Worm (Caenorhabditis elegans): Measurements from ENCODE around the gene Y97E10AR.4.

The Y97E10AR.4 gene

DNA sequence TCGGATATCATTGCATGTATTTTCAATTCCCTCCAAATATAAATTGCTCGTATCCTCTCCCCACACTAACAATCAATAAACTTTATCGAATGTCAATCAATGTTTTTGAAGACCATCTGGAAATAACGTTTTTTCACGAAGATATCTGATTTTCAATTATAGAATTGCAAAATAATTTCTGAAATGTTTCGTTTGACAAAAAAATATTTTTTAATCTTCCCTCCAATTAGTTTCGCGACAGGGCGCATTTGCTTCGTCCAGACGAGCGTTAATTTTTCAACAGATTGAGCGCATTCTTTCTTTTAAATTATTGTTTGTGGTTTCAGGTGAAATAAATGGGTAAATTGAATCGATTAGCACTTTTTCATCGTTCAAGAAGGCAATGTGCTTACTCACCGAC is 21.1 kb upstream of the Y97E10AR.4 start, which contains the start of gene vars-1:
Gene vars-1 (plus strand): TSS at position 291 of the 400 bp plus-strand sequence.
- TF ChIP-seq bed-2 (GFP tag; IDR thresholded peaks at IDR 0.05) (no peak), ceh-27 (GFP tag; optimal IDR thresholded peaks at IDR 0.05) (no peak), xnd-1 (tag; optimal IDR thresholded peaks at IDR 0.05) (peak; percentile 46), ztf-25 (GFP tag; IDR thresholded peaks at IDR 0.05) (no peak), ztf-26 (tag; optimal IDR thresholded peaks at IDR 0.05) (no peak), let-526 (GFP tag; IDR thresholded peaks at IDR 0.05) (no peak), ceh-100 (GFP tag; IDR thresholded peaks at IDR 0.05) (no peak), somi-1 (GFP tag; optimal IDR thresholded peaks at IDR 0.05) (no peak), pbrm-1 (GFP tag; IDR thresholded peaks at IDR 0.05) (no peak), lin-54 (GFP tag; optimal IDR thresholded peaks at IDR 0.05) (peak; percentile 88), F57A8.1 (GFP tag; optimal IDR thresholded peaks at IDR 0.05) (no peak), fkh-3 (tag; optimal IDR thresholded peaks at IDR 0.05) (no peak), ama-1 (optimal IDR thresholded peaks at IDR 0.05) (no peak), ama-1 (GFP tag; optimal IDR thresholded peaks at IDR 0.05) (no peak), nhr-179 (tag; optimal IDR thresholded peaks at IDR 0.05) (no peak), Y79H2A.3 (GFP tag; conservative IDR thresholded peaks at IDR 0.05) (no peak), efl-1 (GFP tag; optimal IDR thresholded peaks at IDR 0.05) (peak; percentile 69), bed-1 (GFP tag; IDR thresholded peaks at IDR 0.05) (no peak), madf-3 (GFP tag; IDR thresholded peaks at IDR 0.05) (0 out of 2 replicates have a peak, but pooled peaks have one; percentile 3), C17E4.6 (GFP tag; IDR thresholded peaks at IDR 0.05) (no peak), D2030.7 (GFP tag; IDR thresholded peaks at IDR 0.05) (0 out of 2 replicates have a peak, but pooled peaks have one; percentile 28), cebp-1 (GFP tag; IDR thresholded peaks at IDR 0.05) (no peak), cebp-1 (tag; optimal IDR thresholded peaks at IDR 0.05) (peak; percentile 42), snpc-1.1 (tag; optimal IDR thresholded peaks at IDR 0.05; ENCODE audit: insufficient read depth) (peak; percentile 43), Y56A3A.18 (GFP tag; IDR thresholded peaks at IDR 0.05) (0 out of 2 replicates have a peak, but pooled peaks have one; percentile 26), madf-6 (GFP tag; IDR thresholded peaks at IDR 0.05) (peak; percentile 58), sea-2 (GFP tag; IDR thresholded peaks at IDR 0.05) (no peak), gei-17 (GFP tag; optimal IDR thresholded peaks at IDR 0.05) (no peak), snpc-4 (GFP tag; optimal IDR thresholded peaks at IDR 0.05) (no peak), snpc-4 (tag; optimal IDR thresholded peaks at IDR 0.05) (peak in 2 of 4 experiments; percentile 11 to 50), F22D6.2 (tag; optimal IDR thresholded peaks at IDR 0.05) (no peak), mcd-1 (GFP tag; IDR thresholded peaks at IDR 0.05) (peak; percentile 90), hlh-12 (tag; optimal IDR thresholded peaks at IDR 0.05) (no peak), F23B12.7 (tag; optimal IDR thresholded peaks at IDR 0.05; ENCODE audit: insufficient read depth) (peak; percentile 78), unc-130 (GFP tag; optimal IDR thresholded peaks at IDR 0.05) (no peak), C06A6.2 (GFP tag; conservative IDR thresholded peaks at IDR 0.05) (no peak), snpc-1.3 (tag; optimal IDR thresholded peaks at IDR 0.05; ENCODE audit: insufficient read depth) (no peak), F39B2.1 (GFP tag; IDR thresholded peaks at IDR 0.05) (no peak), aptf-3 (GFP tag; IDR thresholded peaks at IDR 0.05) (no peak), repo-1 (tag; optimal IDR thresholded peaks at IDR 0.05) (no peak), lin-35 (GFP tag; optimal IDR thresholded peaks at IDR 0.05) (peak in 2 of 3 experiments; percentile 18 to 77), dpl-1 (GFP tag; optimal IDR thresholded peaks at IDR 0.05) (peak; percentile 42), tbp1 (GFP tag; optimal IDR thresholded peaks at IDR 0.05) (peak; percentile 6), attf-3 (GFP tag; conservative IDR thresholded peaks at IDR 0.05) (no peak), chd-7 (tag; optimal IDR thresholded peaks at IDR 0.05) (no peak), akir-1 (GFP tag; optimal IDR thresholded peaks at IDR 0.05) (no peak), rec-8 (tag; optimal IDR thresholded peaks at IDR 0.05) (no peak), let-607 (tag; optimal IDR thresholded peaks at IDR 0.05) (no peak), F37B4.10 (GFP tag; IDR thresholded peaks at IDR 0.05) (no peak)
